Fruit fly (Drosophila melanogaster) whole organism, prepupa: Measurements from ENCODE around the gene ncd.

Source experiments
- CG10631 ChIP-seq: fragments of 200-800 bp; sonication (Bioruptor generic); optimal IDR thresholded peaks from 2 replicates; lab custom pipeline; 2016; ENCODE audit warnings: missing biosample characterization, missing genetic modification characterization
- CG10669 ChIP-seq: fragments of 200-800 bp; sonication (Bioruptor generic); optimal IDR thresholded peaks from 3 replicates; lab custom pipeline; 2018; ENCODE audit warnings: missing biosample characterization, mild to moderate bottlenecking, missing genetic modification characterization, moderate library complexity
- CG16779 ChIP-seq: fragments of 200-800 bp; sonication (Bioruptor generic); optimal IDR thresholded peaks from 3 replicates; lab custom pipeline; 2017; ENCODE audit warnings: missing biosample characterization, mild to moderate bottlenecking, missing genetic modification characterization
- CG32006 ChIP-seq: fragments of 200-800 bp; sonication (Bioruptor generic); optimal IDR thresholded peaks from 3 replicates; lab custom pipeline; 2017; ENCODE audit warnings: missing biosample characterization, mild to moderate bottlenecking, missing genetic modification characterization
- CG4318 ChIP-seq: fragments of 200-800 bp; sonication (Bioruptor generic); optimal IDR thresholded peaks from 3 replicates; lab custom pipeline; 2017; ENCODE audit warnings: missing biosample characterization, mild to moderate bottlenecking, missing genetic modification characterization
- CG8632 ChIP-seq: fragments of 200-800 bp; sonication (Bioruptor generic); optimal IDR thresholded peaks from 3 replicates; lab custom pipeline; 2016; ENCODE audit warnings: missing biosample characterization, missing genetic modification characterization
- Eip78C ChIP-seq: fragments of 200-800 bp; sonication (Bioruptor generic); peaks from one replicate; lab custom pipeline; 2016; ENCODE audit warnings: missing biosample characterization, missing genetic modification characterization
- Gug ChIP-seq: fragments of 200-800 bp; sonication (Bioruptor generic); IDR thresholded peaks from 2 replicates; pipeline ENCODE4 v1.3.6; 2022; ENCODE audit warnings: missing biosample characterization, missing genetic modification characterization
- Hr4 ChIP-seq: fragments of 200-800 bp; sonication (Bioruptor generic); optimal IDR thresholded peaks from 3 replicates; lab custom pipeline; 2016; ENCODE audit warnings: missing biosample characterization, missing genetic modification characterization
- Met ChIP-seq: fragments of 200-800 bp; sonication (Bioruptor generic); optimal IDR thresholded peaks from 3 replicates; lab custom pipeline; 2016; ENCODE audit warnings: missing biosample characterization, missing genetic modification characterization
- Sox14 ChIP-seq: fragments of 200-800 bp; sonication (Bioruptor generic); optimal IDR thresholded peaks from 3 replicates; lab custom pipeline; 2016; ENCODE audit warnings: missing biosample characterization, missing genetic modification characterization
- pdm3 ChIP-seq: fragments of 200-800 bp; sonication (Bioruptor generic); optimal IDR thresholded peaks from 3 replicates; lab custom pipeline; 2016; ENCODE audit warnings: missing biosample characterization, missing genetic modification characterization
- salr ChIP-seq, 2 experiments: fragments of 200-800 bp; sonication (Bioruptor generic); optimal IDR thresholded peaks; 3 replicates each; lab custom pipeline; 2016 to 2018; ENCODE audit warnings: missing biosample characterization in 2 of 2, missing genetic modification characterization in 2 of 2, mild to moderate bottlenecking in 1 of 2
- vri ChIP-seq: fragments of 200-800 bp; sonication (Bioruptor generic); optimal IDR thresholded peaks from 3 replicates; lab custom pipeline; 2016; ENCODE audit warnings: missing biosample characterization, mild to moderate bottlenecking, missing genetic modification characterization

dm6 chr3R:29816266-29816665 is 9.3 kb upstream of the ncd start, which contains the start of gene Vps16B:
- TF ChIP-seq CG16779 (tag; lab: Kevin White, UChicago) (no peak), Gug (GFP tag; lab: Robert Waterston, UW) (no peak), CG32006 (GFP tag; lab: Kevin White, UChicago) (no peak), CG10631 (GFP tag; lab: Kevin White, UChicago) (no peak), pdm3 (GFP tag; lab: Kevin White, UChicago) (no peak), CG8632 (GFP tag; lab: Kevin White, UChicago) (no peak), vri (no peak), Met (GFP tag; lab: Kevin White, UChicago) (no peak), Hr4 (GFP tag; lab: Kevin White, UChicago) (no peak), Sox14 (GFP tag; lab: Kevin White, UChicago) (no peak), salr (GFP tag; optimal IDR thresholded peaks at IDR 0.05; lab: Kevin White, UChicago) (no peak), CG4318 (no peak), CG10669 (GFP tag; lab: Kevin White, UChicago) (no peak), Eip78C (GFP tag; lab: Kevin White, UChicago) (no peak)
